Worm (Caenorhabditis elegans) whole organism, L1 larva: ENCODE results near the gene oac-7.
A peak's percentile ranks its signal among the peaks of the same experiment; 100 is the strongest.

Experiments
- Y116A8C.19 ChIP-seq: sonication (generic microtip); optimal IDR thresholded peaks from 2 replicates; lab custom pipeline; 2016; ENCODE audit warnings: missing compliant biosample characterization, missing genetic modification characterization, borderline replicate concordance
- alr-1 ChIP-seq: fragments of 200-800 bp; sonication (Bioruptor generic); optimal IDR thresholded peaks from 2 replicates; lab custom pipeline; 2018; ENCODE audit warnings: borderline replicate concordance, mild to moderate bottlenecking, missing genetic modification characterization, missing compliant biosample characterization
- blmp-1 ChIP-seq: fragments of 150-350 bp; optimal IDR thresholded peaks from 2 replicates; lab custom pipeline; 2014; ENCODE audit warnings: missing biosample characterization, missing genetic modification characterization
- ceh-8 ChIP-seq: fragments of 200-800 bp; sonication (Bioruptor generic); optimal IDR thresholded peaks from 2 replicates; lab custom pipeline; 2018; ENCODE audit warnings: mild to moderate bottlenecking, missing genetic modification characterization, moderate library complexity, missing compliant biosample characterization
- ceh-88 ChIP-seq: fragments of 200-800 bp; sonication (Bioruptor generic); IDR thresholded peaks from 2 replicates; pipeline ENCODE4 v1.3.6; 2022; ENCODE audit warnings: missing genetic modification characterization, missing compliant biosample characterization
- ceh-90 ChIP-seq: sonication (generic microtip); optimal IDR thresholded peaks from 2 replicates; lab custom pipeline; 2016; ENCODE audit warnings: missing genetic modification characterization, missing compliant biosample characterization
- egl-13 ChIP-seq: sonication (generic microtip); optimal IDR thresholded peaks from 2 replicates; lab custom pipeline; 2016; ENCODE audit warnings: missing genotype, missing genetic modification reagents, missing genetic modification characterization, missing compliant biosample characterization
- egl-27 ChIP-seq, 2 experiments: fragments of 150-350 bp in 1 of 2; sonication (generic microtip); optimal IDR thresholded peaks; 3 replicates each; lab custom pipeline; 2017 to 2018; ENCODE audit warnings: missing biosample characterization in 2 of 2, missing genetic modification characterization in 2 of 2, missing genetic modification reagents in 2 of 2
- elt-2 ChIP-seq: sonication (generic microtip); optimal IDR thresholded peaks from 2 replicates; lab custom pipeline; 2016; ENCODE audit warnings: missing genetic modification characterization, mild to moderate bottlenecking, inconsistent platforms, missing compliant biosample characterization, missing genetic modification reagents
- elt-3 ChIP-seq, 6 experiments: fragments of 150-350 bp in 1 of 6; sonication (generic microtip); optimal IDR thresholded peaks; 2 replicates each; lab custom pipeline; 2017 to 2018; ENCODE audit warnings: missing biosample characterization in 6 of 6, missing genetic modification characterization in 6 of 6, inconsistent platforms in 1 of 6
- ets-5 ChIP-seq: fragments of 200-800 bp; sonication (Bioruptor generic); IDR thresholded peaks from 2 replicates; pipeline ENCODE4 v1.3.6; 2022; ENCODE audit warnings: missing genetic modification characterization, missing compliant biosample characterization
- fkh-10 ChIP-seq: sonication (generic microtip); optimal IDR thresholded peaks from 2 replicates; lab custom pipeline; 2017; ENCODE audit warnings: missing biosample characterization, missing genetic modification reagents, missing genetic modification characterization
- fos-1 ChIP-seq: fragments of 150-350 bp; optimal IDR thresholded peaks from 2 replicates; lab custom pipeline; 2014; ENCODE audit warnings: missing biosample characterization, missing genetic modification characterization
- grh-1 ChIP-seq: fragments of 200-800 bp; sonication (Bioruptor generic); IDR thresholded peaks from 2 replicates; pipeline ENCODE4 v1.3.6; 2022; ENCODE audit warnings: missing genetic modification reagents, missing genetic modification characterization, missing compliant biosample characterization
- hpl-2 ChIP-seq: fragments of 150-350 bp; optimal IDR thresholded peaks from 2 replicates; lab custom pipeline; 2014; ENCODE audit warnings: missing biosample characterization, missing genetic modification reagents, missing genetic modification characterization
- isw-1 ChIP-seq: fragments of 200-800 bp; sonication (Bioruptor generic); IDR thresholded peaks from 2 replicates; pipeline ENCODE4 v1.3.6; 2022; ENCODE audit warnings: missing genetic modification characterization, missing compliant biosample characterization
- jun-1 ChIP-seq: fragments of 150-350 bp; optimal IDR thresholded peaks from 2 replicates; lab custom pipeline; 2014; ENCODE audit warnings: missing biosample characterization, missing genetic modification reagents, missing genetic modification characterization
- lin-13 ChIP-seq: fragments of 150-350 bp; optimal IDR thresholded peaks from 2 replicates; lab custom pipeline; 2014; ENCODE audit warnings: missing biosample characterization, missing genetic modification reagents, missing genetic modification characterization
- lin-14 ChIP-seq: fragments of 200-800 bp; sonication (Bioruptor generic); optimal IDR thresholded peaks from 2 replicates; lab custom pipeline; 2018; ENCODE audit warnings: mild to moderate bottlenecking, missing genetic modification characterization, moderate library complexity, missing compliant biosample characterization
- lin-15B ChIP-seq: fragments of 150-350 bp; sonication (generic microtip); optimal IDR thresholded peaks from 3 replicates; lab custom pipeline; 2014; ENCODE audit warnings: missing biosample characterization, missing genetic modification characterization
- lin-35 ChIP-seq, 2 experiments: fragments of 150-350 bp; optimal IDR thresholded peaks; 2 replicates each; lab custom pipeline; 2014; ENCODE audit warnings: missing biosample characterization in 2 of 2, missing genetic modification characterization in 2 of 2, missing genetic modification reagents in 2 of 2
- lin-39 ChIP-seq: fragments of 150-350 bp; optimal IDR thresholded peaks from 2 replicates; lab custom pipeline; 2014; ENCODE audit warnings: missing biosample characterization, missing genetic modification reagents, missing genetic modification characterization
- lir-3 ChIP-seq: sonication (generic microtip); optimal IDR thresholded peaks from 2 replicates; lab custom pipeline; 2016; ENCODE audit warnings: mild to moderate bottlenecking, missing genetic modification characterization, moderate library complexity, missing compliant biosample characterization; ENCODE audit not compliant: poor library complexity
- mab-9 ChIP-seq: fragments of 200-800 bp; sonication (Bioruptor generic); IDR thresholded peaks from 2 replicates; pipeline ENCODE4 v1.3.6; 2022; ENCODE audit warnings: missing genetic modification reagents, missing genetic modification characterization, missing compliant biosample characterization
- mdl-1 ChIP-seq, 2 experiments: fragments of 150-350 bp; optimal IDR thresholded peaks; 2 replicates each; lab custom pipeline; 2014 to 2017; ENCODE audit warnings: missing biosample characterization in 2 of 2, missing genetic modification characterization in 2 of 2, inconsistent platforms in 1 of 2
- mef-2 ChIP-seq: fragments of 150-350 bp; optimal IDR thresholded peaks from 2 replicates; lab custom pipeline; 2014; ENCODE audit warnings: missing biosample characterization, missing genetic modification characterization
- nhr-11 ChIP-seq: fragments of 150-350 bp; optimal IDR thresholded peaks from 2 replicates; lab custom pipeline; 2014; ENCODE audit warnings: missing biosample characterization, missing genetic modification characterization
- nhr-12 ChIP-seq: sonication (generic microtip); optimal IDR thresholded peaks from 2 replicates; lab custom pipeline; 2017; ENCODE audit warnings: missing biosample characterization, missing genetic modification characterization
- nhr-19 ChIP-seq: fragments of 200-800 bp; sonication (Bioruptor generic); conservative IDR thresholded peaks from 2 replicates; pipeline ENCODE4 v1.3.6; 2022; ENCODE audit warnings: missing genetic modification characterization, missing compliant biosample characterization
- nhr-237 ChIP-seq: fragments of 150-350 bp; optimal IDR thresholded peaks from 2 replicates; lab custom pipeline; 2014; ENCODE audit warnings: missing biosample characterization, missing genetic modification characterization
- nhr-71 ChIP-seq: sonication (generic microtip); optimal IDR thresholded peaks from 2 replicates; lab custom pipeline; 2016; ENCODE audit warnings: mild to moderate bottlenecking, missing genetic modification characterization, moderate library complexity, missing compliant biosample characterization
- nhr-76 ChIP-seq: sonication (generic microtip); optimal IDR thresholded peaks from 2 replicates; lab custom pipeline; 2017; ENCODE audit warnings: missing biosample characterization, missing genetic modification characterization
- nhr-77 ChIP-seq: fragments of 150-350 bp; optimal IDR thresholded peaks from 2 replicates; lab custom pipeline; 2014; ENCODE audit warnings: missing biosample characterization, missing genetic modification characterization
- nhr-90 ChIP-seq: sonication (generic microtip); optimal IDR thresholded peaks from 2 replicates; lab custom pipeline; 2016; ENCODE audit warnings: mild to moderate bottlenecking, missing genetic modification characterization, missing compliant biosample characterization; ENCODE audit not compliant: poor library complexity
- rnt-1 ChIP-seq: sonication (generic microtip); optimal IDR thresholded peaks from 2 replicates; lab custom pipeline; 2016; ENCODE audit warnings: mild to moderate bottlenecking, missing genetic modification characterization, moderate library complexity, missing compliant biosample characterization
- skn-1 ChIP-seq: fragments of 150-350 bp; optimal IDR thresholded peaks from 2 replicates; lab custom pipeline; 2014; ENCODE audit warnings: missing biosample characterization, missing genetic modification characterization
- snpc-4 ChIP-seq: fragments of 150-350 bp; optimal IDR thresholded peaks from 2 replicates; lab custom pipeline; 2014; ENCODE audit warnings: missing biosample characterization, missing genetic modification characterization
- snu-23 ChIP-seq: sonication (generic microtip); optimal IDR thresholded peaks from 2 replicates; lab custom pipeline; 2016; ENCODE audit warnings: missing genetic modification characterization, missing compliant biosample characterization
- sox-4 ChIP-seq: sonication (generic microtip); optimal IDR thresholded peaks from 2 replicates; lab custom pipeline; 2016; ENCODE audit warnings: missing genetic modification characterization, missing compliant biosample characterization
- sptf-1 ChIP-seq: fragments of 150-350 bp; optimal IDR thresholded peaks from 2 replicates; lab custom pipeline; 2014; ENCODE audit warnings: missing biosample characterization, missing genetic modification characterization
- sup-37 ChIP-seq: fragments of 200-800 bp; sonication (Bioruptor generic); optimal IDR thresholded peaks from 2 replicates; lab custom pipeline; 2018; ENCODE audit warnings: mild to moderate bottlenecking, missing genetic modification characterization, missing compliant biosample characterization
- tlp-1 ChIP-seq: fragments of 150-350 bp; optimal IDR thresholded peaks from 2 replicates; lab custom pipeline; 2014; ENCODE audit warnings: missing biosample characterization, missing genetic modification characterization
- unc-30 ChIP-seq: sonication (generic microtip); optimal IDR thresholded peaks from 2 replicates; lab custom pipeline; 2017; ENCODE audit warnings: missing biosample characterization, missing genetic modification characterization
- unc-86 ChIP-seq: sonication (generic microtip); optimal IDR thresholded peaks from 2 replicates; lab custom pipeline; 2016; ENCODE audit warnings: missing genetic modification characterization, missing compliant biosample characterization
- unc-98 ChIP-seq: fragments of 200-800 bp; sonication (Bioruptor generic); IDR thresholded peaks from 2 replicates; pipeline ENCODE4 v1.3.6; 2022; ENCODE audit warnings: missing genetic modification characterization, missing compliant biosample characterization
- xbp-1 ChIP-seq: sonication (generic microtip); optimal IDR thresholded peaks from 2 replicates; lab custom pipeline; 2016; ENCODE audit warnings: missing genetic modification characterization, missing compliant biosample characterization
- zag-1 ChIP-seq: fragments of 150-350 bp; optimal IDR thresholded peaks from 2 replicates; lab custom pipeline; 2014; ENCODE audit warnings: missing biosample characterization, missing genetic modification characterization
- zip-4 ChIP-seq: fragments of 200-800 bp; sonication (Bioruptor generic); optimal IDR thresholded peaks from 2 replicates; lab custom pipeline; 2018; ENCODE audit warnings: mild to moderate bottlenecking, missing genetic modification characterization, moderate library complexity, missing compliant biosample characterization
- ztf-11 ChIP-seq, 2 experiments: sonication (generic microtip); optimal IDR thresholded peaks; 2 replicates each; lab custom pipeline; 2016 to 2017; ENCODE audit warnings: missing genetic modification characterization in 2 of 2, missing biosample characterization in 1 of 2, missing compliant biosample characterization in 1 of 2
- ztf-4 ChIP-seq: fragments of 150-350 bp; optimal IDR thresholded peaks from 2 replicates; lab custom pipeline; 2014; ENCODE audit warnings: missing biosample characterization, missing genetic modification characterization

oac-7 gene

DNA sequence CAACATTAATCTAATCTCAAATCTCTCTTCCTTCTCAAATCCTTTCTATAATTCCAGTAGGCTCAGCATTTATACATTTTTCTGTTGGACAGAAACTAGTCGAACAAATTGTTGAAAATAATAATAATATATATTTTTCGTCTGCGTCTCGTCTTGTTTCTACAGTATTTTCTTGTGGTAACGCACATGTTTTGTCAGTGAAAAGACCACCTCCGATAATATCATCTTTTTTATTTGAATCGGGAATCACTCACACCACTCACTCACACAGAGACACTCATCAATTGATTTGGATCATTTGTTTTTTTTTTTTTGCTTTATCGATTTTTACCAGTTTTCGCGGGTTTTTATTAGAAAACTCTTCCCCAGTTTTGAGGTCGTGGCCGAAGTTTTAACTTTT lies 45.1 kb downstream of the oac-7 start (continued):
- no peak for TF ChIP-seq unc-30 (tag; lab: Kevin White, UChicago)
- no peak for TF ChIP-seq zag-1
- no peak for TF ChIP-seq grh-1 (GFP tag; lab: Robert Waterston, UW)
- TF ChIP-seq snu-23 (GFP tag; lab: Kevin White, UChicago), result peak; percentile 18
- peak; percentile 52 for TF ChIP-seq lin-14 (GFP tag; lab: Kevin White, UChicago)
- TF ChIP-seq mab-9, result no peak
- TF ChIP-seq xbp-1, result no peak

DNA sequence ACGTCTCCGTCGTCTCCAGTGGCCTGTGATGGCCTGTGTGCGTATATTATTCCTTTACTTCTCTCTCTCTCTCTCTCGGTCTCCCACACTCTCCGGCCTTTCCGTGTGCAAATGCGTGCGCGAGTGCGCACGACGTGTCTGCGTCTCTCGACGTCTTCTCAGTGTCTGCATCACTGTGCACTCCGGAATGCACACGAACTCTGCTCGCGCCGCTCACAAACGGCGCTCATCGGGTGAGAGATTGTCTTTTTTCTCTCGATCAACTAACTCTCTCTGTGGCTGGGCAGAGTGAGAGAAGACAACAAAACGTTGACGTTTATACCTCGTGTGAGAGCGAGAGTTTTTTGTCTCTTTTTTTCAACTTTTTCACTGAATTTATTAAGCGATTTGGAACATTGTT lies 46.3 kb downstream of the oac-7 start:
- TF ChIP-seq nhr-19 (peak; percentile 84), nhr-11 (tag; lab: Kevin White, UChicago) (peak; percentile 5), fkh-10 (GFP tag; lab: Kevin White, UChicago) (peak; percentile 79), nhr-12 (no peak), ceh-90 (no peak), nhr-90 (tag; lab: Kevin White, UChicago) (peak; percentile 83), egl-13 (tag; lab: Kevin White, UChicago) (peak; percentile 79), isw-1 (peak; percentile 76), sptf-1 (tag; lab: Kevin White, UChicago) (no peak), fos-1 (peak; percentile 79), ets-5 (no peak), nhr-237 (tag; lab: Kevin White, UChicago) (peak; percentile 60), ztf-11 (tag; optimal IDR thresholded peaks at IDR 0.05; lab: Kevin White, UChicago) (peak in 1 of 2 experiments; percentile 67), lin-13 (peak; percentile 75), lin-15B (peak; percentile 12), mef-2 (tag; lab: Kevin White, UChicago) (no peak), hpl-2 (no peak), mdl-1 (tag; optimal IDR thresholded peaks at IDR 0.05; lab: Kevin White, UChicago) (peak; percentile 67 to 92), lin-35 (GFP tag; optimal IDR thresholded peaks at IDR 0.05; lab: Kevin White, UChicago) (peak; percentile 72 to 85), nhr-71 (tag; lab: Kevin White, UChicago) (peak; percentile 97), nhr-77 (tag; lab: Kevin White, UChicago) (peak; percentile 81), unc-86 (tag; lab: Kevin White, UChicago) (peak; percentile 89), Y116A8C.19 (tag; lab: Kevin White, UChicago) (no peak), blmp-1 (tag; lab: Kevin White, UChicago) (peak; percentile 84), ceh-8 (GFP tag; lab: Kevin White, UChicago) (peak; percentile 60), snpc-4 (tag; lab: Kevin White, UChicago) (peak; percentile 86), elt-3 (tag; optimal IDR thresholded peaks at IDR 0.05; lab: Kevin White, UChicago) (peak in 3 of 6 experiments; percentile 75 to 83 (median 81)), ztf-4 (tag; lab: Kevin White, UChicago) (peak; percentile 67), skn-1 (tag; lab: Kevin White, UChicago) (peak; percentile 89), lin-39 (tag; lab: Kevin White, UChicago) (no peak), elt-2 (tag; lab: Kevin White, UChicago) (peak; percentile 87), alr-1 (no peak), grh-1 (GFP tag; lab: Robert Waterston, UW) (no peak), tlp-1 (tag; lab: Kevin White, UChicago) (no peak), nhr-76 (tag; lab: Kevin White, UChicago) (no peak), zip-4 (GFP tag; lab: Kevin White, UChicago) (peak; percentile 50), unc-98 (GFP tag; lab: Robert Waterston, UW) (no peak), mab-9 (peak; percentile 38; the same call in 1 of the 2 replicates), sup-37 (GFP tag; lab: Kevin White, UChicago) (peak; percentile 61), sox-4 (tag; lab: Kevin White, UChicago) (peak; percentile 47), snu-23 (GFP tag; lab: Kevin White, UChicago) (peak; percentile 96), lir-3 (no peak), rnt-1 (tag; lab: Kevin White, UChicago) (peak; percentile 86), ceh-88 (GFP tag; lab: Robert Waterston, UW) (peak; percentile 68), jun-1 (tag; lab: Kevin White, UChicago) (peak; percentile 83), egl-27 (tag; optimal IDR thresholded peaks at IDR 0.05; lab: Kevin White, UChicago) (peak; percentile 42 to 83)
